Worm (Caenorhabditis elegans): ENCODE data around the gene ent-5.
A peak's percentile ranks its signal among the peaks of the same experiment; 100 is the strongest.

ent-5 gene

ce11 chrX:4635643-4636042 lies 13.4 kb downstream of the ent-5 start (continued):
- no peak for TF ChIP-seq ceh-9 (tag; optimal IDR thresholded peaks at IDR 0.05)
- TF ChIP-seq ahr-1 (tag; optimal IDR thresholded peaks at IDR 0.05), result no peak
- no peak for TF ChIP-seq npax-4 (tag; optimal IDR thresholded peaks at IDR 0.05)
- no peak for TF ChIP-seq pha-4 (tag; optimal IDR thresholded peaks at IDR 0.05)
- peak; percentile 41 for TF ChIP-seq nfya-1 (tag; optimal IDR thresholded peaks at IDR 0.05)
- TF ChIP-seq mec-3 (tag; optimal IDR thresholded peaks at IDR 0.05; ENCODE audit: borderline replicate concordance), result no peak
- peak; percentile 22 for TF ChIP-seq ceh-34 (tag; optimal IDR thresholded peaks at IDR 0.05)
- TF ChIP-seq sdc-2 (tag; optimal IDR thresholded peaks at IDR 0.05), result peak; percentile 44
- no peak for TF ChIP-seq zip-5 (tag; optimal IDR thresholded peaks at IDR 0.05)
- no peak for TF ChIP-seq eyg-1 (tag; optimal IDR thresholded peaks at IDR 0.05)
- TF ChIP-seq rnt-1 (tag; optimal IDR thresholded peaks at IDR 0.05), result peak; percentile 33
- no peak for TF ChIP-seq C38D4.7 (GFP tag; optimal IDR thresholded peaks at IDR 0.05)
- no peak for TF ChIP-seq pag-3 (tag; optimal IDR thresholded peaks at IDR 0.05; ENCODE audit: borderline replicate concordance)
- no peak for TF ChIP-seq lim-6 (tag; optimal IDR thresholded peaks at IDR 0.05)
- TF ChIP-seq unc-42 (tag; optimal IDR thresholded peaks at IDR 0.05), result peak; percentile 29
- no peak for TF ChIP-seq nhr-11 (tag; optimal IDR thresholded peaks at IDR 0.05)
- TF ChIP-seq dve-1 (tag; optimal IDR thresholded peaks at IDR 0.05), result no peak
- no peak for TF ChIP-seq fkh-10 (GFP tag; optimal IDR thresholded peaks at IDR 0.05)
- TF ChIP-seq lin-11 (tag; optimal IDR thresholded peaks at IDR 0.05), result no peak
- no peak for TF ChIP-seq hlh-6 (tag; optimal IDR thresholded peaks at IDR 0.05)
- TF ChIP-seq ceh-24 (tag; optimal IDR thresholded peaks at IDR 0.05), result no peak

ce11 chrX:4632088-4632487 lies 16.9 kb downstream of the ent-5 start, which contains the start of gene slcr-46.1:
Gene slcr-46.1, plus strand, starts transcription at chrX:4632361.
- TF ChIP-seq gmeb-2 (tag; optimal IDR thresholded peaks at IDR 0.05), result no peak
- TF ChIP-seq ceh-24 (tag; optimal IDR thresholded peaks at IDR 0.05), result no peak
- no peak for TF ChIP-seq ceh-2 (tag; optimal IDR thresholded peaks at IDR 0.05)
- TF ChIP-seq pax-1 (tag; optimal IDR thresholded peaks at IDR 0.05), result no peak
- TF ChIP-seq nhr-232 (tag; optimal IDR thresholded peaks at IDR 0.05), result no peak
- no peak for TF ChIP-seq pha-4 (tag; optimal IDR thresholded peaks at IDR 0.05)
- no peak for TF ChIP-seq Y22D7AL.16 (tag; optimal IDR thresholded peaks at IDR 0.05)
- no peak for TF ChIP-seq ets-4 (tag; optimal IDR thresholded peaks at IDR 0.05)
- TF ChIP-seq unc-42 (tag; optimal IDR thresholded peaks at IDR 0.05), result no peak
- TF ChIP-seq lin-11 (tag; optimal IDR thresholded peaks at IDR 0.05), result no peak
- no peak for TF ChIP-seq hlh-8 (tag; optimal IDR thresholded peaks at IDR 0.05)
- no peak for TF ChIP-seq K09A11.1 (tag; optimal IDR thresholded peaks at IDR 0.05; ENCODE audit: insufficient read depth)
- no peak for TF ChIP-seq nfya-1 (tag; optimal IDR thresholded peaks at IDR 0.05)

- TF ChIP-seq unc-42 (tag; optimal IDR thresholded peaks at IDR 0.05) (peak; percentile 85), hlh-8 (tag; optimal IDR thresholded peaks at IDR 0.05) (peak; percentile 3), mec-3 (tag; optimal IDR thresholded peaks at IDR 0.05; ENCODE audit: borderline replicate concordance) (no peak), unc-55 (GFP tag; optimal IDR thresholded peaks at IDR 0.05) (peak; percentile 18)
Observed at ce11 chrX:4628817-4629575, 20.0 kb downstream of the ent-5 start.

- TF ChIP-seq ama-1 (optimal IDR thresholded peaks at IDR 0.05) (no peak), K02D7.2 (tag; optimal IDR thresholded peaks at IDR 0.05) (no peak), unc-55 (GFP tag; optimal IDR thresholded peaks at IDR 0.05) (no peak), ttx-3 (tag; optimal IDR thresholded peaks at IDR 0.05) (no peak), hlh-30 (tag; optimal IDR thresholded peaks at IDR 0.05; ENCODE audit: insufficient read depth) (no peak), F13H6.1 (tag; optimal IDR thresholded peaks at IDR 0.05) (no peak)
Observed at ce11 chrX:4628350-4628749, 20.6 kb downstream of the ent-5 start.
